Fruit fly (Drosophila melanogaster) whole organism, embryonic: ENCODE data around the gene pico.

Experiments used
- Abd-B ChIP-seq: fragments of 200-800 bp; sonication (Bioruptor generic); optimal IDR thresholded peaks from 2 replicates; lab custom pipeline; 2018; ENCODE audit warnings: missing biosample characterization, mild to moderate bottlenecking, missing genetic modification characterization, moderate library complexity
- Adf1 ChIP-seq: fragments of 200-800 bp; sonication (Bioruptor generic); IDR thresholded peaks from 2 replicates; pipeline ENCODE4 v1.3.6; 2022; ENCODE audit warnings: missing biosample characterization, missing genetic modification characterization
- Aef1 ChIP-seq: fragments of 200-800 bp; sonication (Bioruptor generic); IDR thresholded peaks from 3 replicates; pipeline ENCODE4 v1.3.6; 2022; ENCODE audit warnings: missing biosample characterization, missing genetic modification characterization
- Atf-2 ChIP-seq: fragments of 200-800 bp; sonication (Bioruptor generic); optimal IDR thresholded peaks from 2 replicates; lab custom pipeline; 2016; ENCODE audit warnings: missing biosample characterization, missing genetic modification characterization
- CG10321 ChIP-seq: fragments of 200-800 bp; sonication (Bioruptor generic); IDR thresholded peaks from 2 replicates; pipeline ENCODE4 v1.3.6; 2022; ENCODE audit warnings: missing biosample characterization, missing genetic modification characterization
- CG11085 ChIP-seq: fragments of 200-800 bp; sonication (Bioruptor generic); IDR thresholded peaks from 2 replicates; pipeline ENCODE4 v1.3.6; 2022; ENCODE audit warnings: missing biosample characterization, missing genetic modification characterization
- CG14667 ChIP-seq: fragments of 200-800 bp; sonication (Bioruptor generic); IDR thresholded peaks from 2 replicates; pipeline ENCODE4 v1.3.6; 2022; ENCODE audit warnings: missing biosample characterization, missing genetic modification characterization
- CG17361 ChIP-seq: fragments of 200-800 bp; sonication (Bioruptor generic); IDR thresholded peaks from 3 replicates; pipeline ENCODE4 v1.3.6; 2022; ENCODE audit warnings: missing biosample characterization, missing genetic modification characterization
- CG17612 ChIP-seq: fragments of 200-800 bp; sonication (Bioruptor generic); IDR thresholded peaks from 2 replicates; pipeline ENCODE4 v1.3.6; 2022; ENCODE audit warnings: missing biosample characterization, missing genetic modification characterization
- CG2199 ChIP-seq: fragments of 200-800 bp; sonication (Bioruptor generic); IDR thresholded peaks from 3 replicates; pipeline ENCODE4 v1.3.6; 2022; ENCODE audit warnings: missing biosample characterization, missing genetic modification characterization
- CG2202 ChIP-seq: fragments of 200-800 bp; sonication (Bioruptor generic); optimal IDR thresholded peaks from 2 replicates; lab custom pipeline; 2018; ENCODE audit warnings: missing biosample characterization, mild to moderate bottlenecking, missing genetic modification characterization
- CG2678 ChIP-seq: fragments of 200-800 bp; sonication (Bioruptor generic); optimal IDR thresholded peaks from 3 replicates; lab custom pipeline; 2019; ENCODE audit warnings: missing biosample characterization, mild to moderate bottlenecking, missing genetic modification characterization, moderate library complexity
- CG4820 ChIP-seq: fragments of 200-800 bp; sonication (Bioruptor generic); optimal IDR thresholded peaks from 3 replicates; lab custom pipeline; 2016; ENCODE audit warnings: missing biosample characterization, missing genetic modification characterization
- CG6254 ChIP-seq: fragments of 200-800 bp; sonication (Bioruptor generic); optimal IDR thresholded peaks from 3 replicates; lab custom pipeline; 2017; ENCODE audit warnings: mild to moderate bottlenecking, missing biosample characterization, missing genetic modification reagents, missing genetic modification characterization
- CG7357 ChIP-seq: fragments of 200-800 bp; sonication (Bioruptor generic); IDR thresholded peaks from 3 replicates; pipeline ENCODE4 v1.3.6; 2022; ENCODE audit warnings: missing biosample characterization, missing genetic modification characterization
- CG9727 ChIP-seq: fragments of 200-800 bp; sonication (Bioruptor generic); optimal IDR thresholded peaks from 3 replicates; lab custom pipeline; 2017; ENCODE audit warnings: missing biosample characterization, mild to moderate bottlenecking, missing genetic modification characterization
- CkIIα-i1 ChIP-seq: fragments of 200-800 bp; sonication (Bioruptor generic); IDR thresholded peaks from 2 replicates; pipeline ENCODE4 v1.3.6; 2022; ENCODE audit warnings: missing biosample characterization, missing genetic modification characterization
- E2f2 ChIP-seq: fragments of 200-800 bp; sonication (Bioruptor generic); IDR thresholded peaks from 2 replicates; pipeline ENCODE4 v1.3.6; 2022; ENCODE audit warnings: missing biosample characterization, missing genetic modification characterization
- Eip74EF ChIP-seq, 2 experiments: fragments of 200-800 bp in 1 of 2; fragments of >200 bp in 1 of 2; sonication (Bioruptor generic) in 1 of 2; optimal IDR thresholded peaks; 2 replicates each; lab custom pipeline; 2017 to 2019; ENCODE audit warnings: missing biosample characterization in 2 of 2, missing genetic modification characterization in 2 of 2, mild to moderate bottlenecking in 1 of 2, moderate library complexity in 1 of 2
- Elba2 ChIP-seq: fragments of 200-800 bp; sonication (Bioruptor generic); optimal IDR thresholded peaks from 3 replicates; lab custom pipeline; 2016; ENCODE audit warnings: missing biosample characterization, missing genetic modification characterization
- Ets65A ChIP-seq: fragments of 200-800 bp; sonication (Bioruptor generic); peaks from one replicate; lab custom pipeline; 2016; ENCODE audit warnings: missing biosample characterization, missing genetic modification characterization
- Ets97D ChIP-seq: fragments of 200-800 bp; sonication (Bioruptor generic); optimal IDR thresholded peaks from 3 replicates; lab custom pipeline; 2016; ENCODE audit warnings: missing biosample characterization, missing genetic modification characterization
- HLH4C ChIP-seq: fragments of 200-800 bp; sonication (Bioruptor generic); IDR thresholded peaks from 3 replicates; pipeline ENCODE4 v1.3.6; 2022; ENCODE audit warnings: missing biosample characterization, missing genetic modification characterization; ENCODE audit not compliant: partially characterized antibody
- Nf-YB ChIP-seq: fragments of 200-800 bp; sonication (Bioruptor generic); optimal IDR thresholded peaks from 3 replicates; lab custom pipeline; 2019; ENCODE audit warnings: missing biosample characterization, mild to moderate bottlenecking, missing genetic modification characterization, moderate library complexity
- NfI ChIP-seq: fragments of 200-800 bp; sonication (Bioruptor generic); optimal IDR thresholded peaks from 3 replicates; lab custom pipeline; 2018; ENCODE audit warnings: missing biosample characterization, mild to moderate bottlenecking, missing genetic modification characterization, moderate library complexity
- Oaz ChIP-seq: fragments of 200-800 bp; sonication (Bioruptor generic); IDR thresholded peaks from 2 replicates; pipeline ENCODE4 v1.3.6; 2022; ENCODE audit warnings: missing biosample characterization, missing genetic modification characterization
- Ptx1 ChIP-seq: fragments of 200-800 bp; sonication (Bioruptor generic); IDR thresholded peaks from 2 replicates; pipeline ENCODE4 v1.3.6; 2022; ENCODE audit warnings: missing biosample characterization, missing genetic modification characterization
- Ssrp ChIP-seq: fragments of 200-800 bp; sonication (Bioruptor generic); optimal IDR thresholded peaks from 2 replicates; lab custom pipeline; 2018; ENCODE audit warnings: missing biosample characterization, mild to moderate bottlenecking, missing genetic modification characterization, moderate library complexity
- Xrp1 ChIP-seq: fragments of 200-800 bp; sonication (Bioruptor generic); IDR thresholded peaks from 2 replicates; pipeline ENCODE4 v1.3.6; 2022; ENCODE audit warnings: missing biosample characterization, missing genetic modification characterization
- bab2 ChIP-seq: fragments of 200-800 bp; sonication (Bioruptor generic); optimal IDR thresholded peaks from 2 replicates; lab custom pipeline; 2016; ENCODE audit warnings: missing biosample characterization, missing genetic modification characterization
- bigmax ChIP-seq: fragments of 200-800 bp; sonication (Bioruptor generic); optimal IDR thresholded peaks from 2 replicates; lab custom pipeline; 2018; ENCODE audit warnings: missing biosample characterization, mild to moderate bottlenecking, missing genetic modification characterization
- ci ChIP-seq: fragments of 200-800 bp; sonication (Bioruptor generic); IDR thresholded peaks from 3 replicates; pipeline ENCODE4 v1.3.6; 2022; ENCODE audit warnings: missing biosample characterization, missing genetic modification characterization
- crc ChIP-seq: fragments of 200-800 bp; sonication (Bioruptor generic); optimal IDR thresholded peaks from 2 replicates; lab custom pipeline; 2016; ENCODE audit warnings: missing biosample characterization, missing genetic modification characterization
- ewg ChIP-seq: fragments of 200-800 bp; sonication (Bioruptor generic); optimal IDR thresholded peaks from 3 replicates; lab custom pipeline; 2017; ENCODE audit warnings: mild to moderate bottlenecking, missing biosample characterization, missing genetic modification reagents, missing genetic modification characterization
- fru ChIP-seq: fragments of >200 bp; optimal IDR thresholded peaks from 2 replicates; lab custom pipeline; 2017
- fu2 ChIP-seq: fragments of 200-800 bp; sonication (Bioruptor generic); optimal IDR thresholded peaks from 2 replicates; lab custom pipeline; 2016; ENCODE audit warnings: missing biosample characterization, missing genetic modification characterization
- gro ChIP-seq: fragments of 200-800 bp; sonication (Bioruptor generic); optimal IDR thresholded peaks from 2 replicates; lab custom pipeline; 2016; ENCODE audit warnings: missing biosample characterization, missing genetic modification characterization
- hb ChIP-seq: fragments of 200-800 bp; sonication (Bioruptor generic); IDR thresholded peaks from 3 replicates; pipeline ENCODE4 v1.3.6; 2022; ENCODE audit warnings: missing biosample characterization, missing genetic modification characterization; ENCODE audit not compliant: partially characterized antibody
- ken ChIP-seq: fragments of 200-800 bp; sonication (Bioruptor generic); IDR thresholded peaks from 3 replicates; pipeline ENCODE4 v1.3.6; 2022; ENCODE audit warnings: missing biosample characterization, missing genetic modification characterization
- nom ChIP-seq: fragments of 200-800 bp; sonication (Bioruptor generic); optimal IDR thresholded peaks from 2 replicates; lab custom pipeline; 2017; ENCODE audit warnings: missing biosample characterization, missing genetic modification characterization, mild to moderate bottlenecking, moderate library complexity, missing genetic modification reagents
- pb ChIP-seq: fragments of 200-800 bp; sonication (Bioruptor generic); optimal IDR thresholded peaks from 3 replicates; lab custom pipeline; 2016; ENCODE audit warnings: missing biosample characterization, missing genetic modification characterization
- pfk ChIP-seq: fragments of 200-800 bp; sonication (Bioruptor generic); optimal IDR thresholded peaks from 2 replicates; lab custom pipeline; 2018; ENCODE audit warnings: missing biosample characterization, mild to moderate bottlenecking, missing genetic modification characterization, moderate library complexity
- salm ChIP-seq: fragments of 200-800 bp; sonication (Bioruptor generic); optimal IDR thresholded peaks from 2 replicates; lab custom pipeline; 2018; ENCODE audit warnings: missing biosample characterization, mild to moderate bottlenecking, missing genetic modification characterization
- sima ChIP-seq: fragments of 200-800 bp; sonication (Bioruptor generic); optimal IDR thresholded peaks from 2 replicates; lab custom pipeline; 2016; ENCODE audit warnings: missing biosample characterization, missing genetic modification characterization
- slbo ChIP-seq: fragments of 200-800 bp; sonication (Bioruptor generic); IDR thresholded peaks from 2 replicates; pipeline ENCODE4 v1.3.6; 2022; ENCODE audit warnings: missing biosample characterization, missing genetic modification characterization
- sob ChIP-seq: fragments of 200-800 bp; sonication (Bioruptor generic); IDR thresholded peaks from 2 replicates; pipeline ENCODE4 v1.3.6; 2022; ENCODE audit warnings: missing biosample characterization, missing genetic modification characterization
- sqz ChIP-seq: fragments of 200-800 bp; sonication (Bioruptor generic); optimal IDR thresholded peaks from 3 replicates; lab custom pipeline; 2018; ENCODE audit warnings: missing biosample characterization, mild to moderate bottlenecking, missing genetic modification characterization
- tio ChIP-seq: fragments of 200-800 bp; sonication (Bioruptor generic); optimal IDR thresholded peaks from 2 replicates; lab custom pipeline; 2017; ENCODE audit warnings: missing biosample characterization, missing genetic modification characterization, inconsistent platforms
- tx ChIP-seq: fragments of 200-800 bp; sonication (Bioruptor generic); optimal IDR thresholded peaks from 2 replicates; lab custom pipeline; 2016; ENCODE audit warnings: missing biosample characterization, missing genetic modification characterization
- vfl ChIP-seq: fragments of 200-800 bp; sonication (Bioruptor generic); optimal IDR thresholded peaks from 2 replicates; lab custom pipeline; 2016; ENCODE audit warnings: missing biosample characterization, missing genetic modification characterization
- zen2 ChIP-seq: fragments of 200-800 bp; sonication (Bioruptor generic); IDR thresholded peaks from 3 replicates; pipeline ENCODE4 v1.3.6; 2022; ENCODE audit warnings: missing biosample characterization, missing genetic modification characterization; ENCODE audit not compliant: partially characterized antibody

Gene pico

DNA sequence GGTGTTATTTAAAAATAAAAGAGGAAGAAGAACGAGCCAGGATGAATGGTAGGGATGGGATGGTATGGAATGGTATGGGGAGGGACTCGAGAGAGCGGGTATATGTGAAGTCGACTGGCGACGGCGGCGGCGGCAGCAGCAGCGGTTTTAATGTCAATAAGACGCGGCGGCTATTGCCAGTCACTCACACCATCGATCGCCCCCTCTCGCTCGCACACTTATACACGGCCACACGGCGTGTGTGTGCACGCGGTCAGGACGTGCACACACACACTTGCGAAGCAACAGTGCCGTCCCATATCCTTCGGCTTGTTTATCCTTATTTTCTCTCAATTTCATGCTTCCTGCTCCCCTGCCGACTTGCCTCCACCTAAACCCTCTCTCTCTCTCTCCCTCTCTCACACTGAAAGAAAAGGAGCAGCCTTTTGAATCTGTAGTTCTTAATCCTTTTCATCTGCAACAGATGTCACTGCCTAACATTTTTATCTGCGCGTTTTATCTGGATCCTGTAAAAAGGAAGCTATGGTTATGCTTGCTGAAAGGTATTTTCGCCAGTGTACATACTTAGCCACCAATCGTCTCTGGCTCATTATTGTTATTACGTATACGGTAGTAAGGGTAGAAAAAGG is 37.4 kb upstream of the pico start (continued):
- TF ChIP-seq Ets97D (GFP tag; lab: Kevin White, UChicago) (peak; percentile 22), pfk (GFP tag; lab: Kevin White, UChicago) (no peak), ci (GFP tag; lab: Robert Waterston, UW) (peak; percentile 93), sob (GFP tag; lab: Robert Waterston, UW) (peak; percentile 85), fu2 (GFP tag; lab: Kevin White, UChicago) (peak; percentile 85), NfI (GFP tag; lab: Kevin White, UChicago) (peak; percentile 90), tio (GFP tag; lab: Kevin White, UChicago) (peak; percentile 77), sima (GFP tag; lab: Kevin White, UChicago) (peak; percentile 68), Ptx1 (GFP tag; lab: Robert Waterston, UW) (peak; percentile 81), CG7357 (GFP tag; lab: Robert Waterston, UW) (peak; percentile 57; the same call in 1 of the 3 replicates), Xrp1 (GFP tag; lab: Robert Waterston, UW) (peak; percentile 88), Atf-2 (GFP tag; lab: Kevin White, UChicago) (peak; percentile 82), bab2 (GFP tag; lab: Kevin White, UChicago) (peak; percentile 84), tx (GFP tag; lab: Kevin White, UChicago) (peak; percentile 83), vfl (GFP tag; lab: Kevin White, UChicago) (peak; percentile 72), CG17361 (GFP tag; lab: Robert Waterston, UW) (peak; percentile 81), CG10321 (GFP tag; lab: Robert Waterston, UW) (peak; percentile 51; the same call in 1 of the 2 replicates), CG4820 (GFP tag; lab: Kevin White, UChicago) (peak; percentile 59), slbo (GFP tag; lab: Robert Waterston, UW) (peak; percentile 92), bigmax (GFP tag; lab: Kevin White, UChicago) (no peak), CG11085 (GFP tag; lab: Robert Waterston, UW) (peak; percentile 72), ewg (GFP tag; lab: Kevin White, UChicago) (peak; percentile 67), ken (GFP tag; lab: Robert Waterston, UW) (peak; percentile 77), salm (tag; lab: Kevin White, UChicago) (peak; percentile 36), Ssrp (tag; lab: Kevin White, UChicago) (peak; percentile 83), CG2202 (tag; lab: Kevin White, UChicago) (peak; percentile 75), hb (GFP tag; lab: Robert Waterston, UW) (no peak), zen2 (GFP tag; lab: Robert Waterston, UW) (no peak), HLH4C (GFP tag; lab: Robert Waterston, UW) (no peak), CG2199 (GFP tag; lab: Robert Waterston, UW) (peak; percentile 37; the same call in 1 of the 3 replicates), gro (GFP tag; lab: Kevin White, UChicago) (peak; percentile 85), fru (lab: Kevin White, UChicago) (no peak), sqz (GFP tag; lab: Kevin White, UChicago) (peak; percentile 14), Nf-YB (GFP tag; lab: Kevin White, UChicago) (peak; percentile 71), Oaz (GFP tag; lab: Robert Waterston, UW) (peak; percentile 56; the same call in 1 of the 2 replicates), Adf1 (peak; percentile 70), Ets65A (GFP tag; lab: Kevin White, UChicago) (peak; percentile 97), CG2678 (tag; lab: Kevin White, UChicago) (peak; percentile 87), Aef1 (GFP tag; lab: Robert Waterston, UW) (peak; percentile 72), Elba2 (GFP tag; lab: Kevin White, UChicago) (peak; percentile 77), E2f2 (GFP tag; lab: Robert Waterston, UW) (peak; percentile 53; the same call in 1 of the 2 replicates), CG17612 (GFP tag; lab: Robert Waterston, UW) (peak; percentile 46; the same call in 1 of the 2 replicates), Abd-B (GFP tag; lab: Kevin White, UChicago) (peak; percentile 74), CG14667 (peak; percentile 59), CG9727 (GFP tag; lab: Kevin White, UChicago) (peak; percentile 90), CG6254 (GFP tag; lab: Kevin White, UChicago) (peak; percentile 44), pb (GFP tag; lab: Kevin White, UChicago) (peak; percentile 67), CkIIα-i1 (GFP tag; lab: Robert Waterston, UW) (no peak), Eip74EF (GFP tag; optimal IDR thresholded peaks at IDR 0.05; lab: Kevin White, UChicago) (peak in 1 of 2 experiments; percentile 16), crc (GFP tag; lab: Kevin White, UChicago) (peak; percentile 73), nom (GFP tag; lab: Kevin White, UChicago) (peak; percentile 5)
